Fruit fly (Drosophila melanogaster) whole organism, embryonic: ENCODE results near the gene CG45487.
A peak's percentile ranks its signal among the peaks of the same experiment; 100 is the strongest.

Source experiments
- CG10366 ChIP-seq: fragments of 200-800 bp; sonication (Bioruptor generic); IDR thresholded peaks from 2 replicates; pipeline ENCODE4 v1.3.6; 2022; ENCODE audit warnings: missing biosample characterization, missing genetic modification characterization
- CG10543 ChIP-seq: fragments of 200-800 bp; sonication (Bioruptor generic); optimal IDR thresholded peaks from 3 replicates; lab custom pipeline; 2017; ENCODE audit warnings: missing biosample characterization, mild to moderate bottlenecking, missing genetic modification characterization, moderate library complexity
- CG10959 ChIP-seq: fragments of 200-800 bp; sonication (Bioruptor generic); IDR thresholded peaks from 2 replicates; pipeline ENCODE4 v1.3.6; 2022; ENCODE audit warnings: missing biosample characterization, missing genetic modification characterization
- CG1233 ChIP-seq: fragments of 200-800 bp; sonication (Bioruptor generic); optimal IDR thresholded peaks from 4 replicates; lab custom pipeline; 2018; ENCODE audit warnings: missing biosample characterization, mild to moderate bottlenecking, missing genetic modification characterization
- CG12659 ChIP-seq: fragments of 200-800 bp; sonication (Bioruptor generic); optimal IDR thresholded peaks from 3 replicates; lab custom pipeline; 2017; ENCODE audit warnings: mild to moderate bottlenecking, missing biosample characterization, missing genetic modification reagents, missing genetic modification characterization
- CG13123 ChIP-seq: fragments of 200-800 bp; sonication (Bioruptor generic); optimal IDR thresholded peaks from 2 replicates; lab custom pipeline; 2016; ENCODE audit warnings: missing biosample characterization, missing genetic modification characterization
- CG13624 ChIP-seq: fragments of 200-800 bp; sonication (Bioruptor generic); optimal IDR thresholded peaks from 2 replicates; lab custom pipeline; 2016; ENCODE audit warnings: missing biosample characterization, missing genetic modification characterization
- CG14860 ChIP-seq: fragments of 200-800 bp; sonication (Bioruptor generic); IDR thresholded peaks from 3 replicates; pipeline ENCODE4 v1.3.6; 2022; ENCODE audit warnings: missing biosample characterization, missing genetic modification characterization; ENCODE audit not compliant: partially characterized antibody
- CG17328 ChIP-seq: fragments of 200-800 bp; sonication (Bioruptor generic); IDR thresholded peaks from 2 replicates; pipeline ENCODE4 v1.3.6; 2022; ENCODE audit warnings: missing biosample characterization, missing genetic modification characterization
- CG17612 ChIP-seq: fragments of 200-800 bp; sonication (Bioruptor generic); IDR thresholded peaks from 2 replicates; pipeline ENCODE4 v1.3.6; 2022; ENCODE audit warnings: missing biosample characterization, missing genetic modification characterization
- CG18476 ChIP-seq: fragments of 200-800 bp; sonication (Bioruptor generic); optimal IDR thresholded peaks from 2 replicates; lab custom pipeline; 2016; ENCODE audit warnings: missing biosample characterization, mild to moderate bottlenecking, missing genetic modification characterization
- CG2116 ChIP-seq: fragments of 200-800 bp; sonication (Bioruptor generic); optimal IDR thresholded peaks from 3 replicates; lab custom pipeline; 2018; ENCODE audit warnings: missing biosample characterization, mild to moderate bottlenecking, missing genetic modification characterization
- CG2120 ChIP-seq: fragments of 200-800 bp; sonication (Bioruptor generic); optimal IDR thresholded peaks from 3 replicates; lab custom pipeline; 2016; ENCODE audit warnings: missing biosample characterization, missing genetic modification characterization
- CG30020 ChIP-seq: fragments of 200-800 bp; optimal IDR thresholded peaks from 2 replicates; lab custom pipeline; 2019; ENCODE audit warnings: missing biosample characterization, mild to moderate bottlenecking, missing genetic modification characterization, moderate library complexity
- CG3065 ChIP-seq: fragments of 200-800 bp; sonication (Bioruptor generic); optimal IDR thresholded peaks from 2 replicates; lab custom pipeline; 2016; ENCODE audit warnings: missing biosample characterization, missing genetic modification characterization
- CG34422 ChIP-seq: fragments of 200-800 bp; sonication (Bioruptor generic); IDR thresholded peaks from 3 replicates; pipeline ENCODE4 v1.3.6; 2022; ENCODE audit warnings: missing biosample characterization, missing genetic modification characterization
- CG3847 ChIP-seq: fragments of 200-800 bp; sonication (Bioruptor generic); IDR thresholded peaks from 2 replicates; pipeline ENCODE4 v1.3.6; 2022; ENCODE audit warnings: missing biosample characterization, missing genetic modification characterization
- CG4424 ChIP-seq: fragments of 200-800 bp; sonication (Bioruptor generic); optimal IDR thresholded peaks from 3 replicates; lab custom pipeline; 2016; ENCODE audit warnings: missing biosample characterization, missing genetic modification characterization
- CG4707 ChIP-seq: fragments of 200-800 bp; sonication (Bioruptor generic); optimal IDR thresholded peaks from 2 replicates; lab custom pipeline; 2018; ENCODE audit warnings: missing biosample characterization, mild to moderate bottlenecking, missing genetic modification characterization, moderate library complexity
- CG6175 ChIP-seq: fragments of 200-800 bp; sonication (Bioruptor generic); IDR thresholded peaks from 3 replicates; pipeline ENCODE4 v1.3.6; 2022; ENCODE audit warnings: missing biosample characterization, missing genetic modification characterization
- CG9437 ChIP-seq: fragments of 200-800 bp; sonication (Bioruptor generic); optimal IDR thresholded peaks from 2 replicates; lab custom pipeline; 2018; ENCODE audit warnings: missing biosample characterization, mild to moderate bottlenecking, missing genetic modification characterization
- CG9727 ChIP-seq: fragments of 200-800 bp; sonication (Bioruptor generic); optimal IDR thresholded peaks from 3 replicates; lab custom pipeline; 2017; ENCODE audit warnings: missing biosample characterization, mild to moderate bottlenecking, missing genetic modification characterization
- E2f2 ChIP-seq: fragments of 200-800 bp; sonication (Bioruptor generic); IDR thresholded peaks from 2 replicates; pipeline ENCODE4 v1.3.6; 2022; ENCODE audit warnings: missing biosample characterization, missing genetic modification characterization
- HHEX ChIP-seq: fragments of 200-800 bp; sonication (Bioruptor generic); optimal IDR thresholded peaks from 3 replicates; lab custom pipeline; 2017; ENCODE audit warnings: missing biosample characterization, mild to moderate bottlenecking, missing genetic modification characterization, missing genetic modification reagents
- Hmr ChIP-seq: fragments of 200-800 bp; sonication (Bioruptor generic); optimal IDR thresholded peaks from 3 replicates; lab custom pipeline; 2017; ENCODE audit warnings: mild to moderate bottlenecking, missing biosample characterization, missing genetic modification reagents, missing genetic modification characterization
- Hr78 ChIP-seq, 2 experiments: fragments of 200-800 bp in 1 of 2; fragments of >200 bp in 1 of 2; sonication (Bioruptor generic) in 1 of 2; optimal IDR thresholded peaks; 2 replicates each; lab custom pipeline; 2017 to 2019; ENCODE audit warnings: missing biosample characterization in 2 of 2, missing genetic modification characterization in 2 of 2, mild to moderate bottlenecking in 1 of 2, moderate library complexity in 1 of 2
- NFAT ChIP-seq: fragments of 200-800 bp; sonication (Bioruptor generic); IDR thresholded peaks from 2 replicates; pipeline ENCODE4 v1.3.6; 2022; ENCODE audit warnings: missing biosample characterization, missing genetic modification characterization
- Nf-YC ChIP-seq: fragments of 200-800 bp; optimal IDR thresholded peaks from 3 replicates; lab custom pipeline; 2019; ENCODE audit warnings: missing biosample characterization, mild to moderate bottlenecking, missing genetic modification characterization, moderate library complexity
- Opbp ChIP-seq: fragments of 200-800 bp; sonication (Bioruptor generic); IDR thresholded peaks from 3 replicates; pipeline ENCODE4 v1.3.6; 2022; ENCODE audit warnings: missing biosample characterization, missing genetic modification characterization; ENCODE audit not compliant: partially characterized antibody
- Six4 ChIP-seq: fragments of 200-800 bp; sonication (Bioruptor generic); optimal IDR thresholded peaks from 2 replicates; lab custom pipeline; 2016; ENCODE audit warnings: missing biosample characterization, missing genetic modification characterization
- Spps ChIP-seq: fragments of 200-800 bp; sonication (Bioruptor generic); optimal IDR thresholded peaks from 2 replicates; lab custom pipeline; 2018; ENCODE audit warnings: missing biosample characterization, mild to moderate bottlenecking, missing genetic modification characterization
- Xbp1 ChIP-seq: fragments of 200-800 bp; sonication (Bioruptor generic); optimal IDR thresholded peaks from 3 replicates; lab custom pipeline; 2016; ENCODE audit warnings: missing biosample characterization, mild to moderate bottlenecking, missing genetic modification characterization
- bigmax ChIP-seq: fragments of 200-800 bp; sonication (Bioruptor generic); optimal IDR thresholded peaks from 2 replicates; lab custom pipeline; 2018; ENCODE audit warnings: missing biosample characterization, mild to moderate bottlenecking, missing genetic modification characterization
- bowl ChIP-seq: fragments of 200-800 bp; sonication (Bioruptor generic); IDR thresholded peaks from 2 replicates; pipeline ENCODE4 v1.3.6; 2022; ENCODE audit warnings: missing biosample characterization, missing genetic modification characterization
- dmrt99B ChIP-seq: fragments of 200-800 bp; sonication (Bioruptor generic); optimal IDR thresholded peaks from 2 replicates; lab custom pipeline; 2018; ENCODE audit warnings: missing biosample characterization, mild to moderate bottlenecking, missing genetic modification characterization, moderate library complexity
- exex ChIP-seq: fragments of 200-800 bp; sonication (Bioruptor generic); optimal IDR thresholded peaks from 4 replicates; lab custom pipeline; 2018; ENCODE audit warnings: missing biosample characterization, mild to moderate bottlenecking, missing genetic modification characterization, moderate library complexity
- ftz-f1 ChIP-seq: fragments of 200-800 bp; sonication (Bioruptor generic); optimal IDR thresholded peaks from 2 replicates; lab custom pipeline; 2016; ENCODE audit warnings: missing biosample characterization, missing genetic modification characterization
- gem ChIP-seq: fragments of 200-800 bp; sonication (Bioruptor generic); optimal IDR thresholded peaks from 2 replicates; lab custom pipeline; 2019; ENCODE audit warnings: missing biosample characterization, mild to moderate bottlenecking, missing genetic modification characterization, moderate library complexity
- inv ChIP-seq: fragments of 200-800 bp; sonication (Bioruptor generic); IDR thresholded peaks from 2 replicates; pipeline ENCODE4 v1.3.6; 2022; ENCODE audit warnings: missing biosample characterization, missing genetic modification characterization; ENCODE audit not compliant: partially characterized antibody
- lilli ChIP-seq: fragments of 200-800 bp; sonication (Bioruptor generic); optimal IDR thresholded peaks from 3 replicates; lab custom pipeline; 2016; ENCODE audit warnings: missing biosample characterization, missing genetic modification characterization
- nom ChIP-seq: fragments of 200-800 bp; sonication (Bioruptor generic); optimal IDR thresholded peaks from 2 replicates; lab custom pipeline; 2017; ENCODE audit warnings: missing biosample characterization, missing genetic modification characterization, mild to moderate bottlenecking, moderate library complexity, missing genetic modification reagents
- odd ChIP-seq: fragments of 200-800 bp; sonication (Bioruptor generic); optimal IDR thresholded peaks from 2 replicates; lab custom pipeline; 2017; ENCODE audit warnings: missing biosample characterization, mild to moderate bottlenecking, missing genetic modification characterization
- pb ChIP-seq: fragments of 200-800 bp; sonication (Bioruptor generic); optimal IDR thresholded peaks from 3 replicates; lab custom pipeline; 2016; ENCODE audit warnings: missing biosample characterization, missing genetic modification characterization
- repo ChIP-seq: fragments of 200-800 bp; sonication (Bioruptor generic); optimal IDR thresholded peaks from 2 replicates; lab custom pipeline; 2016; ENCODE audit warnings: missing biosample characterization, missing genetic modification characterization
- row ChIP-seq: fragments of 200-800 bp; sonication (Bioruptor generic); IDR thresholded peaks from 3 replicates; pipeline ENCODE4 v1.3.6; 2022; ENCODE audit warnings: missing biosample characterization, missing genetic modification characterization
- sr ChIP-seq: fragments of 200-800 bp; sonication (Bioruptor generic); IDR thresholded peaks from 3 replicates; pipeline ENCODE4 v1.3.6; 2022; ENCODE audit warnings: missing biosample characterization, missing genetic modification characterization
- tio ChIP-seq: fragments of 200-800 bp; sonication (Bioruptor generic); optimal IDR thresholded peaks from 2 replicates; lab custom pipeline; 2017; ENCODE audit warnings: missing biosample characterization, missing genetic modification characterization, inconsistent platforms
- wdn ChIP-seq: fragments of 200-800 bp; sonication (Bioruptor generic); IDR thresholded peaks from 2 replicates; pipeline ENCODE4 v1.3.6; 2022; ENCODE audit warnings: missing biosample characterization, missing genetic modification characterization
- wek ChIP-seq: fragments of 200-800 bp; sonication (Bioruptor generic); optimal IDR thresholded peaks from 3 replicates; lab custom pipeline; 2018; ENCODE audit warnings: missing biosample characterization, mild to moderate bottlenecking, missing genetic modification characterization, moderate library complexity
- wor ChIP-seq: fragments of 200-800 bp; sonication (Bioruptor generic); IDR thresholded peaks from 2 replicates; pipeline ENCODE4 v1.3.6; 2022; ENCODE audit warnings: missing biosample characterization, missing genetic modification characterization
- zen2 ChIP-seq: fragments of 200-800 bp; sonication (Bioruptor generic); IDR thresholded peaks from 3 replicates; pipeline ENCODE4 v1.3.6; 2022; ENCODE audit warnings: missing biosample characterization, missing genetic modification characterization; ENCODE audit not compliant: partially characterized antibody

Gene CG45487

dm6 chrX:19964215-19964614, 49.1 kb upstream of the CG45487 start (continued):
- TF ChIP-seq CG1233 (GFP tag; lab: Kevin White, UChicago): peak; percentile 7
- TF ChIP-seq Spps: no peak
- TF ChIP-seq CG9727: peak; percentile 21
- TF ChIP-seq HHEX (GFP tag; lab: Kevin White, UChicago): peak; percentile 14
- no peak for TF ChIP-seq NFAT
- TF ChIP-seq Hr78 (GFP tag; optimal IDR thresholded peaks at IDR 0.05; lab: Kevin White, UChicago): no peak
- peak; percentile 71 for TF ChIP-seq CG2120 (GFP tag; lab: Kevin White, UChicago)
- TF ChIP-seq CG10959: no peak
- TF ChIP-seq sr (GFP tag; lab: Robert Waterston, UW): 0 out of 3 replicates have a peak, but pooled peaks have one; percentile 12
- no peak for TF ChIP-seq CG6175
- no peak for TF ChIP-seq CG4424 (GFP tag; lab: Kevin White, UChicago)
- TF ChIP-seq wor (GFP tag; lab: Robert Waterston, UW): peak; percentile 13; the same call in 1 of the 2 replicates
- TF ChIP-seq odd (GFP tag; lab: Kevin White, UChicago): peak; percentile 5
- peak; percentile 45 for TF ChIP-seq Hmr (GFP tag; lab: Kevin White, UChicago)
- TF ChIP-seq ftz-f1 (GFP tag; lab: Kevin White, UChicago): no peak
- TF ChIP-seq CG10366: peak; percentile 44
- TF ChIP-seq dmrt99B (tag; lab: Kevin White, UChicago): peak; percentile 53
- TF ChIP-seq repo (GFP tag; lab: Kevin White, UChicago): no peak
- TF ChIP-seq CG13123 (GFP tag; lab: Kevin White, UChicago): no peak
- TF ChIP-seq CG3847 (GFP tag; lab: Robert Waterston, UW): peak; percentile 33; the same call in 1 of the 2 replicates
- no peak for TF ChIP-seq CG14860 (GFP tag; lab: Robert Waterston, UW)
- peak; percentile 36 for TF ChIP-seq tio (GFP tag; lab: Kevin White, UChicago)
- TF ChIP-seq zen2 (GFP tag; lab: Robert Waterston, UW): no peak
- no peak for TF ChIP-seq Six4
- no peak for TF ChIP-seq Opbp (GFP tag; lab: Robert Waterston, UW)
- peak; percentile 70 for TF ChIP-seq gem (tag; lab: Kevin White, UChicago)
- TF ChIP-seq CG34422 (GFP tag; lab: Robert Waterston, UW): 0 out of 3 replicates have a peak, but pooled peaks have one; percentile 38
- no peak for TF ChIP-seq CG17612 (GFP tag; lab: Robert Waterston, UW)
- TF ChIP-seq nom (GFP tag; lab: Kevin White, UChicago): no peak
- TF ChIP-seq Nf-YC (tag; lab: Kevin White, UChicago): peak; percentile 14
- no peak for TF ChIP-seq CG2116 (GFP tag; lab: Kevin White, UChicago)
- no peak for TF ChIP-seq CG17328
- TF ChIP-seq wdn (GFP tag; lab: Robert Waterston, UW): peak; percentile 49; the same call in 1 of the 2 replicates
- peak; percentile 32 for TF ChIP-seq Xbp1 (GFP tag; lab: Kevin White, UChicago)
- TF ChIP-seq wek (GFP tag; lab: Kevin White, UChicago): no peak
- TF ChIP-seq CG4707 (GFP tag; lab: Kevin White, UChicago): no peak
- TF ChIP-seq row: peak; percentile 80
- TF ChIP-seq CG13624 (GFP tag; lab: Kevin White, UChicago): peak; percentile 41
- no peak for TF ChIP-seq inv (GFP tag; lab: Robert Waterston, UW)
- peak; percentile 50 for TF ChIP-seq lilli (GFP tag; lab: Kevin White, UChicago)
- TF ChIP-seq CG12659 (GFP tag; lab: Kevin White, UChicago): peak; percentile 23
- TF ChIP-seq CG3065 (GFP tag; lab: Kevin White, UChicago): no peak
- no peak for TF ChIP-seq CG18476
- TF ChIP-seq bigmax (GFP tag; lab: Kevin White, UChicago): no peak
- TF ChIP-seq CG30020: no peak
- TF ChIP-seq CG9437 (GFP tag; lab: Kevin White, UChicago): peak; percentile 27
- no peak for TF ChIP-seq bowl (GFP tag; lab: Robert Waterston, UW)
- peak; percentile 51 for TF ChIP-seq E2f2 (GFP tag; lab: Robert Waterston, UW)
- TF ChIP-seq exex (tag; lab: Kevin White, UChicago): no peak
- no peak for TF ChIP-seq pb (GFP tag; lab: Kevin White, UChicago)
- TF ChIP-seq CG10543 (GFP tag; lab: Kevin White, UChicago): peak; percentile 43
